Fruit fly (Drosophila melanogaster): Measurements from ENCODE around the gene CG2931.

Gene CG2931

DNA sequence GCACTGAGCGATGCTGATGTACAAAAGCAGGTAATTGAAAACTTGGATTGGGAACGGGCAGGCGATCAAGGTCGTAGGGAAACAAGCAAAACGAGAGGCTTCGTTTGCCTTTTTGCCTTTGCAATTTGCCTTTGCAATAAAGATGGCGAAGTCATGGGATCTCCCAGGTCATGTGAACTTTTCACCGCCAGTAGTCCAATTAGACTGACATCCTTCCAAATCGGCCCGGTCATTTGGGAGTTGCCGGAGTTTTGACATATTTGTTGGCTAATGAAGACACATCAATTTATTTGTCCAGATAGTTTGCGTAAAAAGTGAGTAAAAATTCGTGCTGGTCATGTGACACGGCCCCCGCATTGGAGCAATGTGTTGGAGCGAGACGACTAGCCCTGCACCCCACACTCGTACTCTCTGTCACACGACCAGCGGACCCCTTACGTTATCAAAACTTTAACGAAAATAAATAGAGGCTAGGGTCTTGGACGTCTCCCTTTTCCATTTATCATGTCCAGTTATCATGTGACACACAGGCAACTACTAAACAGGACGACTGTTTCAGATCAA is 23.7 kb upstream of the CG2931 start:
- TF ChIP-seq D1 (tag; optimal IDR thresholded peaks at IDR 0.05) (no peak), CG4496 (GFP tag; IDR thresholded peaks at IDR 0.05) (0 out of 3 replicates have a peak, but pooled peaks have one; percentile 34), EcR (GFP tag; optimal IDR thresholded peaks at IDR 0.05) (peak; percentile 30), CG34367 (tag; optimal IDR thresholded peaks at IDR 0.05) (no peak)

- TF ChIP-seq rn (GFP tag; IDR thresholded peaks at IDR 0.05) (no peak), CG14655 (GFP tag; optimal IDR thresholded peaks at IDR 0.05) (no peak), CG32121 (GFP tag; IDR thresholded peaks at IDR 0.05) (no peak), CG17806 (tag; optimal IDR thresholded peaks at IDR 0.05) (no peak), CG13204 (GFP tag; optimal IDR thresholded peaks at IDR 0.05) (no peak), Pif1B (GFP tag; optimal IDR thresholded peaks at IDR 0.05) (no peak), CG15710 (tag; optimal IDR thresholded peaks at IDR 0.05) (peak; percentile 15)
These were observed 23.0 kb upstream of the CG2931 start, which contains the start of the genes noi and Vha26 for dm6 chr3R:5591398-5591853. TSS of gene noi (minus strand) at chr3R:5591459. TSS of gene Vha26 (plus strand) at chr3R:5591763.

- no peak for TF ChIP-seq CG9948 (tag; optimal IDR thresholded peaks at IDR 0.05)
- no peak for TF ChIP-seq Pif1B (GFP tag; optimal IDR thresholded peaks at IDR 0.05)
- TF ChIP-seq D1 (tag; optimal IDR thresholded peaks at IDR 0.05): no peak
- no peak for TF ChIP-seq CG15710 (tag; optimal IDR thresholded peaks at IDR 0.05)
- TF ChIP-seq EcR (GFP tag; optimal IDR thresholded peaks at IDR 0.05): no peak
- TF ChIP-seq CG34367 (tag; optimal IDR thresholded peaks at IDR 0.05): no peak
- TF ChIP-seq CG4496 (GFP tag; IDR thresholded peaks at IDR 0.05): no peak
- TF ChIP-seq CG12605 (GFP tag; IDR thresholded peaks at IDR 0.05): no peak
- no peak for TF ChIP-seq gl (tag; optimal IDR thresholded peaks at IDR 0.05)
- TF ChIP-seq CG17806 (tag; optimal IDR thresholded peaks at IDR 0.05): no peak
- TF ChIP-seq Pif1A (GFP tag; optimal IDR thresholded peaks at IDR 0.05): no peak
- TF ChIP-seq rn (GFP tag; IDR thresholded peaks at IDR 0.05): no peak
These were observed 20.2 kb upstream of the CG2931 start, which contains the start of gene PolZ2 for dm6 chr3R:5588573-5588972. TSS of gene PolZ2 (plus strand) at chr3R:5588873.

dm6 chr3R:5587863-5588519 is 19.6 kb upstream of the CG2931 start, which contains the start of gene CG2926:
TSS of gene CG2926 (minus strand) at chr3R:5588380.
- TF ChIP-seq CG10348 (GFP tag; IDR thresholded peaks at IDR 0.05): no peak
- TF ChIP-seq CG4496 (GFP tag; IDR thresholded peaks at IDR 0.05): 0 out of 3 replicates have a peak, but pooled peaks have one; percentile 46
- TF ChIP-seq Pif1B (GFP tag; optimal IDR thresholded peaks at IDR 0.05): no peak
- TF ChIP-seq CG34367 (tag; optimal IDR thresholded peaks at IDR 0.05): no peak
- TF ChIP-seq Ets98B (GFP tag; IDR thresholded peaks at IDR 0.05): peak; percentile 19; the same call in 1 of the 2 replicates
- 0 out of 2 replicates have a peak, but pooled peaks have one; percentile 32 for TF ChIP-seq CG12605 (GFP tag; IDR thresholded peaks at IDR 0.05)
- TF ChIP-seq CG32121 (GFP tag; IDR thresholded peaks at IDR 0.05): 0 out of 2 replicates have a peak, but pooled peaks have one; percentile 32
- TF ChIP-seq CG9948 (tag; optimal IDR thresholded peaks at IDR 0.05): no peak
- no peak for TF ChIP-seq Pif1A (GFP tag; optimal IDR thresholded peaks at IDR 0.05)
- no peak for TF ChIP-seq Snoo (tag; optimal IDR thresholded peaks at IDR 0.05)
- TF ChIP-seq rn (GFP tag; IDR thresholded peaks at IDR 0.05): 0 out of 2 replicates have a peak, but pooled peaks have one; percentile 12
- no peak for TF ChIP-seq CG8301 (tag; optimal IDR thresholded peaks at IDR 0.05)

- TF ChIP-seq EcR (GFP tag; optimal IDR thresholded peaks at IDR 0.05): peak; percentile 94
- TF ChIP-seq fd96Ca (GFP tag; IDR thresholded peaks at IDR 0.05): no peak
These were observed 5.5 kb upstream of the CG2931 start for dm6 chr3R:5573883-5574282.

DNA sequence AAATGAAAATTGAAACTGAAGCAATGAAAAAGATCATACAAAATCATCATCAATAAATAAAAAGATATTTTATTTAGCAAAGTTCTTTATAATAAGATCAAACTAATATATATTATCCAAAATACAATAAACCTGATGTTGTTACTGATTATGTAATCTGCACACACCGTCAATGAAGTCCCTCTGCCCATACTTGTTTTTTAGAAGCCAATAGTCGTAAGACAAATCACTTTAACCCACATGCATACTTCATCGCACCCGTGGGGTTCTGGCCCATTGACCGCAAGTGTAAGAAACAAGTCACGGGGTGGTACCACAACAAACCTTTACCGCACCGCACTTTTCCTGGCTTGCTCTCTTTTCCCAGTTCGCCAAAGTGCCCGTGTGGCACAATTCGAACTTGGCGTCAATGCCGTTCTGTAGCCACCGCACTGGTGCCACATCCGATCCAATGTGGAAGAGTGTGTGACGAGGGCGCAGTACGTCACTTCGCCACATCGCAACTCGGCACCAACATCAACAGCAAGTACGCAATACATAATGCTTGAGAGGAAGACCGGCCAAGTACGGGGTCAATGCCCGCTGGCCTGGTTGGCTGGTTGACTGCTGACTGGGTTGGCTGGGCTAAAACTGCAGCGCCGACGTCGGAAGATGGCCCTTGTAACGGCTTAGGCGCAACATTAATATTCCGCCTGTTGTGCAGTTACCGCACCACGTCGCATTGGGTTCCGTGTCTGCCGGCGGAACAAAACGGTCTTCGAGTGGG is 4.7 kb upstream of the CG2931 start:
- TF ChIP-seq fd96Ca (GFP tag; IDR thresholded peaks at IDR 0.05): 0 out of 3 replicates have a peak, but pooled peaks have one; percentile 35
- no peak for TF ChIP-seq CG32121 (GFP tag; IDR thresholded peaks at IDR 0.05)
- peak; percentile 30 for TF ChIP-seq Pif1B (GFP tag; optimal IDR thresholded peaks at IDR 0.05)
- TF ChIP-seq CG9948 (tag; optimal IDR thresholded peaks at IDR 0.05): peak; percentile 12
- no peak for TF ChIP-seq CG12605 (GFP tag; IDR thresholded peaks at IDR 0.05)
- TF ChIP-seq EcR (GFP tag; optimal IDR thresholded peaks at IDR 0.05): peak; percentile 83

dm6 chr3R:5571756-5572155 is 3.3 kb upstream of the CG2931 start:
- TF ChIP-seq CG14655 (GFP tag; optimal IDR thresholded peaks at IDR 0.05) (no peak), EcR (GFP tag; optimal IDR thresholded peaks at IDR 0.05) (peak; percentile 43), gl (tag; optimal IDR thresholded peaks at IDR 0.05) (no peak), CG8301 (tag; optimal IDR thresholded peaks at IDR 0.05) (no peak), D1 (tag; optimal IDR thresholded peaks at IDR 0.05) (no peak)
